Fruit fly (Drosophila melanogaster) whole organism, pupa: ENCODE results near the gene Tet.

Experiments
- CG10348 ChIP-seq: fragments of 200-800 bp; sonication (Bioruptor generic); IDR thresholded peaks from 2 replicates; pipeline ENCODE4 v1.3.6; 2022; ENCODE audit warnings: missing biosample characterization, missing genetic modification characterization
- CG12605 ChIP-seq: fragments of 200-800 bp; sonication (Bioruptor generic); IDR thresholded peaks from 2 replicates; pipeline ENCODE4 v1.3.6; 2022; ENCODE audit warnings: missing biosample characterization, missing genetic modification characterization
- CG13204 ChIP-seq: fragments of 200-800 bp; sonication (Bioruptor generic); optimal IDR thresholded peaks from 2 replicates; lab custom pipeline; 2018; ENCODE audit warnings: missing biosample characterization, mild to moderate bottlenecking, missing genetic modification characterization, moderate library complexity
- CG14655 ChIP-seq: fragments of 200-800 bp; sonication (Bioruptor generic); optimal IDR thresholded peaks from 3 replicates; lab custom pipeline; 2017; ENCODE audit warnings: mild to moderate bottlenecking, missing biosample characterization, missing genetic modification reagents, missing genetic modification characterization
- CG15710 ChIP-seq: fragments of 200-800 bp; sonication (Bioruptor generic); optimal IDR thresholded peaks from 2 replicates; lab custom pipeline; 2018; ENCODE audit warnings: missing biosample characterization, mild to moderate bottlenecking, missing genetic modification characterization, moderate library complexity
- CG17806 ChIP-seq: fragments of 200-800 bp; sonication (Bioruptor generic); optimal IDR thresholded peaks from 2 replicates; lab custom pipeline; 2018; ENCODE audit warnings: missing biosample characterization, mild to moderate bottlenecking, missing genetic modification characterization, moderate library complexity
- CG32121 ChIP-seq: fragments of 200-800 bp; sonication (Bioruptor generic); IDR thresholded peaks from 2 replicates; pipeline ENCODE4 v1.3.6; 2022; ENCODE audit warnings: missing biosample characterization, missing genetic modification characterization
- CG34367 ChIP-seq: fragments of 200-800 bp; sonication (Bioruptor generic); optimal IDR thresholded peaks from 2 replicates; lab custom pipeline; 2018; ENCODE audit warnings: missing biosample characterization, mild to moderate bottlenecking, missing genetic modification characterization
- CG4496 ChIP-seq: fragments of 200-800 bp; sonication (Bioruptor generic); IDR thresholded peaks from 3 replicates; pipeline ENCODE4 v1.3.6; 2022; ENCODE audit warnings: missing biosample characterization, missing genetic modification characterization
- CG8159 ChIP-seq: fragments of 200-800 bp; sonication (Bioruptor generic); optimal IDR thresholded peaks from 3 replicates; lab custom pipeline; 2018; ENCODE audit warnings: missing biosample characterization, mild to moderate bottlenecking, missing genetic modification characterization, moderate library complexity
- CG8301 ChIP-seq: fragments of 200-800 bp; sonication (Bioruptor generic); optimal IDR thresholded peaks from 2 replicates; lab custom pipeline; 2018; ENCODE audit warnings: missing biosample characterization, mild to moderate bottlenecking, missing genetic modification characterization
- CG9948 ChIP-seq: fragments of 200-800 bp; sonication (Bioruptor generic); optimal IDR thresholded peaks from 2 replicates; lab custom pipeline; 2018; ENCODE audit warnings: missing biosample characterization, mild to moderate bottlenecking, missing genetic modification characterization, moderate library complexity
- D1 ChIP-seq: fragments of 200-800 bp; sonication (Bioruptor generic); optimal IDR thresholded peaks from 2 replicates; lab custom pipeline; 2018; ENCODE audit warnings: missing biosample characterization, mild to moderate bottlenecking, missing genetic modification characterization, moderate library complexity
- EcR ChIP-seq: fragments of 200-800 bp; sonication (Bioruptor generic); optimal IDR thresholded peaks from 3 replicates; lab custom pipeline; 2019; ENCODE audit warnings: missing biosample characterization, missing genetic modification characterization, mild to moderate bottlenecking, moderate library complexity, missing genetic modification reagents
- Ets98B ChIP-seq: fragments of 200-800 bp; sonication (Bioruptor generic); IDR thresholded peaks from 2 replicates; pipeline ENCODE4 v1.3.6; 2022; ENCODE audit warnings: missing biosample characterization, missing genetic modification characterization
- Pif1A ChIP-seq: fragments of 200-800 bp; sonication (Bioruptor generic); optimal IDR thresholded peaks from 3 replicates; lab custom pipeline; 2016; ENCODE audit warnings: missing biosample characterization, missing genetic modification characterization
- Pif1B ChIP-seq: fragments of 200-800 bp; sonication (Bioruptor generic); optimal IDR thresholded peaks from 3 replicates; lab custom pipeline; 2016; ENCODE audit warnings: missing biosample characterization, missing genetic modification characterization
- Snoo ChIP-seq: fragments of 200-800 bp; sonication (Bioruptor generic); optimal IDR thresholded peaks from 3 replicates; lab custom pipeline; 2017; ENCODE audit warnings: missing biosample characterization, mild to moderate bottlenecking, missing genetic modification characterization, inconsistent platforms
- fd96Ca ChIP-seq: fragments of 200-800 bp; sonication (Bioruptor generic); IDR thresholded peaks from 3 replicates; pipeline ENCODE4 v1.3.6; 2022; ENCODE audit warnings: missing biosample characterization, missing genetic modification characterization
- gl ChIP-seq: fragments of 200-800 bp; sonication (Bioruptor generic); optimal IDR thresholded peaks from 2 replicates; lab custom pipeline; 2018; ENCODE audit warnings: missing biosample characterization, mild to moderate bottlenecking, missing genetic modification characterization
- rn ChIP-seq: fragments of 200-800 bp; sonication (Bioruptor generic); IDR thresholded peaks from 2 replicates; pipeline ENCODE4 v1.3.6; 2022; ENCODE audit warnings: missing biosample characterization, missing genetic modification characterization

Gene Tet

dm6 chr3L:2855427-2856005, 23.4 kb downstream of the Tet start:
- no peak for TF ChIP-seq CG10348 (GFP tag; lab: Robert Waterston, UW)
- TF ChIP-seq CG32121 (GFP tag; lab: Robert Waterston, UW): no peak
- no peak for TF ChIP-seq rn (GFP tag; lab: Robert Waterston, UW)
- TF ChIP-seq CG17806: no peak
- TF ChIP-seq CG8159 (tag; lab: Kevin White, UChicago): no peak
- no peak for TF ChIP-seq CG12605 (GFP tag; lab: Robert Waterston, UW)
- TF ChIP-seq Pif1B: no peak
- TF ChIP-seq CG8301 (tag; lab: Kevin White, UChicago): no peak
- TF ChIP-seq Snoo (tag; lab: Kevin White, UChicago): no peak
- no peak for TF ChIP-seq EcR (GFP tag; lab: Kevin White, UChicago)
- TF ChIP-seq Ets98B (GFP tag; lab: Robert Waterston, UW): no peak
- TF ChIP-seq gl: no peak
- TF ChIP-seq CG15710 (tag; lab: Kevin White, UChicago): no peak
- TF ChIP-seq CG9948 (tag; lab: Kevin White, UChicago): no peak

dm6 chr3L:2854620-2855019, 24.3 kb downstream of the Tet start:
- TF ChIP-seq rn (GFP tag; lab: Robert Waterston, UW) (no peak), CG10348 (GFP tag; lab: Robert Waterston, UW) (no peak), CG9948 (tag; lab: Kevin White, UChicago) (no peak)

DNA sequence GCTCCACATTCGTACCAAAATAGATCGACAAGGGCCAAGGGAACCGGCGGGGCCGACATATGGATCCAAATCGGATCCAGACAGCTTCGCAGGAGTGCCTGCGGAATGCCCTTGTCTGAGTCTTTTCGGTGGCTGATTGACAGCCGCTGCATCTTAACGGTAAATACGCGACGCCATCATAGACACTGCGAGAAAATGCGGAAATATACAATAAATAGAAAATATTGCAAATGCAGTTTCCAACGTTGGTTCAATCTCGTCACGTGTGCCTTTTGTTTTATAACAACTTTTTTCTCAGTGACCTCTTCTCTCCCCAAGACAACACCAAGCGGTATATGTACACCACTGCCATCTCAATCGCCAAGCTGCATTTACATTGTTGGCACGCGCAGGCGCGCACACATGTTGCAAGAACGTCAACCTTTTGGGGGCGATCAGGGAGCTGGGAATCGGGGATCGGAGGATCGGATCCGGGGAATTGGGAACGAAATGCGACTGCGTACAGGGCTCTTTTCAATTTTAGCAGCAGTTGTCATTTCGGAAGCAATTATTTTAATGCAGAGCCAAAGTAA, 26.1 kb downstream of the Tet start:
- TF ChIP-seq EcR (GFP tag; lab: Kevin White, UChicago) (peak; percentile 8), CG4496 (GFP tag; lab: Robert Waterston, UW) (no peak), rn (GFP tag; lab: Robert Waterston, UW) (no peak), CG9948 (tag; lab: Kevin White, UChicago) (no peak), CG34367 (tag; lab: Kevin White, UChicago) (no peak), Snoo (tag; lab: Kevin White, UChicago) (no peak), D1 (tag; lab: Kevin White, UChicago) (no peak), CG8159 (tag; lab: Kevin White, UChicago) (no peak)
- TF ChIP-seq, all 21 proteins: peak for 1

DNA sequence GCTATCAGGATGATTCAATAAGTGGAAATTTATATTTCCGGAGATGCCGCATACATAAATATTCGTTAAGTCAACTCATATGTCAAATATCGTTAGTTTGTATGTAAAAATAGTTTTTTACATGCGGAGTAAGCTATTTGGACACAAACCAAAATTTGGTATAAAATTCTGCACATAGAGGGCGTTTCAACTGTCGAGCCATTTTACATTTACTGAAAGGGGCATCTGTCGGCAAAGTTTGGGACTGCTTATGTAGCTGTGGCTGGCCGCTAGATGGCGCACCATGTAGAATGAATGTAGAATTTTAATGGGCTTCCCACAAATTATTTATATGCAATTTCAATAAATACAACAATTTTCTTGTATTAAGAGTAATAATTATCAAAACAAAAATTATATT, 27.2 kb downstream of the Tet start:
- TF ChIP-seq CG9948 (tag; lab: Kevin White, UChicago): no peak
- TF ChIP-seq Pif1B: no peak
- no peak for TF ChIP-seq CG13204 (GFP tag; lab: Kevin White, UChicago)
- TF ChIP-seq CG15710 (tag; lab: Kevin White, UChicago): no peak
- no peak for TF ChIP-seq Pif1A (GFP tag; lab: Kevin White, UChicago)
- no peak for TF ChIP-seq CG8301 (tag; lab: Kevin White, UChicago)
- TF ChIP-seq CG34367 (tag; lab: Kevin White, UChicago): no peak
- no peak for TF ChIP-seq CG10348 (GFP tag; lab: Robert Waterston, UW)
- no peak for TF ChIP-seq Snoo (tag; lab: Kevin White, UChicago)
- TF ChIP-seq fd96Ca (GFP tag; lab: Robert Waterston, UW): no peak
- TF ChIP-seq CG32121 (GFP tag; lab: Robert Waterston, UW): no peak
- TF ChIP-seq D1 (tag; lab: Kevin White, UChicago): no peak
- TF ChIP-seq gl: no peak
- TF ChIP-seq CG8159 (tag; lab: Kevin White, UChicago): no peak
- TF ChIP-seq CG4496 (GFP tag; lab: Robert Waterston, UW): no peak; the same call in 2 of the 3 replicates
- TF ChIP-seq CG17806: no peak

DNA sequence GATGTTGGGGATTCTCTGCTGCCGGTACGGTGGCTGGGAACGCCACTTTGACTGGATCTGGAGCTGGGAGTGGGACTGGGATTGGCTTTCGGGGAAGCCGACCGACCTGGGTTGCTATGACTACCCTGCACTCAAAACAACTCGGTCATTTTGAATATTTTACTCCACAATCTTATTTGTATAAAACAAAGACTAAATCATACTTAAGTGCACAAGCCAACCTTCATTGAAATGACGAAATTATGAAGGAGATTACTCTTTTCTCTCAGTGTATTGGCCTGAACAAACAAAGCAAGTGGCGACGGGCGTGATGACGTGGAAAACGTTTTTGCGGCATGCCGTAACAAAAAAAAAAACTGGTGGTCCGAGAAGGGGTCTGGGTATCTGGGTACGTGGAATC, 28.0 kb downstream of the Tet start:
- TF ChIP-seq Ets98B (GFP tag; lab: Robert Waterston, UW): peak; percentile 27
- TF ChIP-seq Pif1B: peak; percentile 64
- 0 out of 2 replicates have a peak, but pooled peaks have one; percentile 36 for TF ChIP-seq CG32121 (GFP tag; lab: Robert Waterston, UW)
- TF ChIP-seq D1 (tag; lab: Kevin White, UChicago): no peak
- no peak for TF ChIP-seq EcR (GFP tag; lab: Kevin White, UChicago)
- peak; percentile 73 for TF ChIP-seq CG34367 (tag; lab: Kevin White, UChicago)
- peak; percentile 73 for TF ChIP-seq CG14655 (GFP tag; lab: Kevin White, UChicago)
- TF ChIP-seq Pif1A (GFP tag; lab: Kevin White, UChicago): peak; percentile 69
- peak; percentile 74 for TF ChIP-seq gl
- TF ChIP-seq Snoo (tag; lab: Kevin White, UChicago): peak; percentile 44
- peak; percentile 63 for TF ChIP-seq CG8301 (tag; lab: Kevin White, UChicago)
- peak; percentile 52; the same call in 1 of the 2 replicates for TF ChIP-seq CG12605 (GFP tag; lab: Robert Waterston, UW)
- TF ChIP-seq CG15710 (tag; lab: Kevin White, UChicago): peak; percentile 73
- TF ChIP-seq rn (GFP tag; lab: Robert Waterston, UW): peak; percentile 61
- TF ChIP-seq CG8159 (tag; lab: Kevin White, UChicago): peak; percentile 83
- peak; percentile 57; the same call in 2 of the 3 replicates for TF ChIP-seq fd96Ca (GFP tag; lab: Robert Waterston, UW)
- no peak for TF ChIP-seq CG10348 (GFP tag; lab: Robert Waterston, UW)
- peak; percentile 28 for TF ChIP-seq CG13204 (GFP tag; lab: Kevin White, UChicago)
- TF ChIP-seq CG4496 (GFP tag; lab: Robert Waterston, UW): peak; percentile 62; the same call in 2 of the 3 replicates
- peak; percentile 60 for TF ChIP-seq CG9948 (tag; lab: Kevin White, UChicago)
- peak; percentile 83 for TF ChIP-seq CG17806
